Worm (Caenorhabditis elegans) whole organism, early embryonic: ENCODE results near the gene R08C7.1.

ENCODE experiments used
- ama-1 ChIP-seq: fragments of 150-350 bp; optimal IDR thresholded peaks from 2 replicates; lab custom pipeline; 2014
- ceh-13 ChIP-seq: fragments of 200-800 bp; sonication (Bioruptor generic); optimal IDR thresholded peaks from 2 replicates; lab custom pipeline; 2018; ENCODE audit warnings: mild to moderate bottlenecking, missing genetic modification characterization, missing compliant biosample characterization
- ets-7 ChIP-seq: sonication (generic microtip); optimal IDR thresholded peaks from 2 replicates; lab custom pipeline; 2016; ENCODE audit warnings: missing genotype, missing genetic modification characterization, missing compliant biosample characterization
- flt-1 ChIP-seq: fragments of 200-800 bp; sonication (Bioruptor generic); IDR thresholded peaks from 2 replicates; pipeline ENCODE4 v1.3.6; 2022; ENCODE audit warnings: missing genetic modification characterization, missing compliant biosample characterization
- hmbx-1 ChIP-seq: sonication (generic microtip); optimal IDR thresholded peaks from 2 replicates; lab custom pipeline; 2016; ENCODE audit warnings: mild to moderate bottlenecking, missing genetic modification characterization, missing compliant biosample characterization
- pes-1 ChIP-seq: fragments of 200-800 bp; sonication (Bioruptor generic); IDR thresholded peaks from 2 replicates; pipeline ENCODE4 v1.3.6; 2022; ENCODE audit warnings: missing genetic modification reagents, missing genetic modification characterization, missing compliant biosample characterization
- sea-1 ChIP-seq: fragments of 200-800 bp; sonication (Bioruptor generic); conservative IDR thresholded peaks from 2 replicates; pipeline ENCODE4 v1.3.6; 2022; ENCODE audit warnings: missing genetic modification characterization, missing compliant biosample characterization

- TF ChIP-seq flt-1 (GFP tag; lab: Robert Waterston, UW) (no peak), ama-1 (lab: Kevin White, UChicago) (no peak), pes-1 (GFP tag; lab: Robert Waterston, UW) (no peak), sea-1 (no peak), ets-7 (tag; lab: Kevin White, UChicago) (no peak), hmbx-1 (tag; lab: Kevin White, UChicago) (no peak), ceh-13 (no peak)
These were observed 22.1 kb downstream of the R08C7.1 start for ce11 chrIV:4473767-4474166.
